Fruit fly (Drosophila melanogaster) whole organism, embryonic: Measurements from ENCODE around the gene wuho.

Experiments used
- Atf6 ChIP-seq: fragments of 200-800 bp; sonication (Bioruptor generic); IDR thresholded peaks from 2 replicates; pipeline ENCODE4 v1.3.6; 2022; ENCODE audit warnings: missing biosample characterization, missing genetic modification characterization
- B-H1 ChIP-seq: fragments of 200-800 bp; sonication (Bioruptor generic); IDR thresholded peaks from 3 replicates; pipeline ENCODE4 v1.3.6; 2022; ENCODE audit warnings: missing biosample characterization, missing genetic modification characterization
- B-H2 ChIP-seq: fragments of 200-800 bp; sonication (Bioruptor generic); optimal IDR thresholded peaks from 2 replicates; lab custom pipeline; 2018; ENCODE audit warnings: missing biosample characterization, mild to moderate bottlenecking, missing genetic modification characterization
- Bdp1 ChIP-seq: fragments of 200-800 bp; sonication (Bioruptor generic); optimal IDR thresholded peaks from 3 replicates; lab custom pipeline; 2016; ENCODE audit warnings: missing biosample characterization, missing genetic modification characterization
- CG1024 ChIP-seq: fragments of 200-800 bp; sonication (Bioruptor generic); IDR thresholded peaks from 2 replicates; pipeline ENCODE4 v1.3.6; 2022; ENCODE audit warnings: missing biosample characterization, missing genetic modification characterization
- CG12071 ChIP-seq: fragments of 200-800 bp; sonication (Bioruptor generic); optimal IDR thresholded peaks from 3 replicates; lab custom pipeline; 2018; ENCODE audit warnings: missing biosample characterization, mild to moderate bottlenecking, missing genetic modification characterization
- CG13123 ChIP-seq: fragments of 200-800 bp; sonication (Bioruptor generic); optimal IDR thresholded peaks from 2 replicates; lab custom pipeline; 2016; ENCODE audit warnings: missing biosample characterization, missing genetic modification characterization
- CG13424 ChIP-seq: fragments of 200-800 bp; sonication (Bioruptor generic); optimal IDR thresholded peaks from 2 replicates; lab custom pipeline; 2019; ENCODE audit warnings: missing biosample characterization, mild to moderate bottlenecking, missing genetic modification characterization, moderate library complexity
- CG15011 ChIP-seq: fragments of 200-800 bp; sonication (Bioruptor generic); optimal IDR thresholded peaks from 3 replicates; lab custom pipeline; 2018; ENCODE audit warnings: missing biosample characterization, mild to moderate bottlenecking, missing genetic modification characterization
- CG17186 ChIP-seq: fragments of 200-800 bp; sonication (Bioruptor generic); optimal IDR thresholded peaks from 3 replicates; lab custom pipeline; 2017; ENCODE audit warnings: missing biosample characterization, missing genetic modification reagents, missing genetic modification characterization
- CG17385 ChIP-seq: fragments of 200-800 bp; sonication (Bioruptor generic); optimal IDR thresholded peaks from 3 replicates; lab custom pipeline; 2018; ENCODE audit warnings: missing biosample characterization, mild to moderate bottlenecking, missing genetic modification characterization
- CG1832 ChIP-seq: fragments of 200-800 bp; sonication (Bioruptor generic); optimal IDR thresholded peaks from 2 replicates; lab custom pipeline; 2017; ENCODE audit warnings: missing biosample characterization, mild to moderate bottlenecking, missing genetic modification characterization, inconsistent platforms
- CG18599 ChIP-seq: fragments of 200-800 bp; sonication (Bioruptor generic); optimal IDR thresholded peaks from 3 replicates; lab custom pipeline; 2017; ENCODE audit warnings: missing biosample characterization, missing genetic modification characterization, mild to moderate bottlenecking, moderate library complexity, missing genetic modification reagents
- CG32772 ChIP-seq: fragments of 200-800 bp; sonication (Bioruptor generic); IDR thresholded peaks from 2 replicates; pipeline ENCODE4 v1.3.6; 2022; ENCODE audit warnings: missing biosample characterization, missing genetic modification characterization
- CG3847 ChIP-seq: fragments of 200-800 bp; sonication (Bioruptor generic); IDR thresholded peaks from 2 replicates; pipeline ENCODE4 v1.3.6; 2022; ENCODE audit warnings: missing biosample characterization, missing genetic modification characterization
- CG4854 ChIP-seq: fragments of 200-800 bp; sonication (Bioruptor generic); optimal IDR thresholded peaks from 2 replicates; lab custom pipeline; 2016; ENCODE audit warnings: missing biosample characterization, missing genetic modification characterization, inconsistent platforms
- CG6254 ChIP-seq: fragments of 200-800 bp; sonication (Bioruptor generic); optimal IDR thresholded peaks from 3 replicates; lab custom pipeline; 2017; ENCODE audit warnings: mild to moderate bottlenecking, missing biosample characterization, missing genetic modification reagents, missing genetic modification characterization
- CG7372 ChIP-seq: fragments of 200-800 bp; sonication (Bioruptor generic); IDR thresholded peaks from 2 replicates; pipeline ENCODE4 v1.3.6; 2022; ENCODE audit warnings: missing biosample characterization, missing genetic modification characterization
- CG8359 ChIP-seq: fragments of 200-800 bp; sonication (Bioruptor generic); optimal IDR thresholded peaks from 2 replicates; lab custom pipeline; 2017; ENCODE audit warnings: missing biosample characterization, mild to moderate bottlenecking, missing genetic modification characterization, borderline replicate concordance
- D19B ChIP-seq: fragments of 200-800 bp; sonication (Bioruptor generic); optimal IDR thresholded peaks from 2 replicates; lab custom pipeline; 2017; ENCODE audit warnings: missing biosample characterization, mild to moderate bottlenecking, missing genetic modification characterization
- Dbx ChIP-seq: fragments of 200-800 bp; sonication (Bioruptor generic); IDR thresholded peaks from 3 replicates; pipeline ENCODE4 v1.3.6; 2022; ENCODE audit warnings: missing biosample characterization, missing genetic modification characterization
- Dfd ChIP-seq, 2 experiments: fragments of >200 bp; optimal IDR thresholded peaks; 2 replicates each; lab custom pipeline; 2017; ENCODE audit warnings: missing biosample characterization in 2 of 2, missing genetic modification characterization in 2 of 2
- Doc2 ChIP-seq: fragments of 200-800 bp; sonication (Bioruptor generic); IDR thresholded peaks from 2 replicates; pipeline ENCODE4 v1.3.6; 2022; ENCODE audit warnings: missing biosample characterization, missing genetic modification characterization
- Elba2 ChIP-seq: fragments of 200-800 bp; sonication (Bioruptor generic); optimal IDR thresholded peaks from 3 replicates; lab custom pipeline; 2016; ENCODE audit warnings: missing biosample characterization, missing genetic modification characterization
- Ets65A ChIP-seq: fragments of 200-800 bp; sonication (Bioruptor generic); peaks from one replicate; lab custom pipeline; 2016; ENCODE audit warnings: missing biosample characterization, missing genetic modification characterization
- Gug ChIP-seq: fragments of 200-800 bp; sonication (Bioruptor generic); IDR thresholded peaks from 4 replicates; pipeline ENCODE4 v1.3.6; 2022; ENCODE audit warnings: missing biosample characterization, missing genetic modification characterization
- Lim3 ChIP-seq: fragments of 200-800 bp; sonication (Bioruptor generic); IDR thresholded peaks from 2 replicates; pipeline ENCODE4 v1.3.6; 2022; ENCODE audit warnings: missing biosample characterization, missing genetic modification characterization
- Pdp1 ChIP-seq, 2 experiments: fragments of 200-800 bp; sonication (Bioruptor generic); optimal IDR thresholded peaks; 3 replicates each; lab custom pipeline; 2016; ENCODE audit warnings: missing biosample characterization in 2 of 2, missing genetic modification characterization in 2 of 2, mild to moderate bottlenecking in 1 of 2, moderate library complexity in 1 of 2
- Sox102F ChIP-seq: fragments of 200-800 bp; sonication (Bioruptor generic); optimal IDR thresholded peaks from 2 replicates; lab custom pipeline; 2018; ENCODE audit warnings: missing biosample characterization, mild to moderate bottlenecking, missing genetic modification characterization, moderate library complexity
- Sry-δ ChIP-seq: fragments of 200-800 bp; sonication (Bioruptor generic); optimal IDR thresholded peaks from 2 replicates; lab custom pipeline; 2016; ENCODE audit warnings: missing biosample characterization, missing genetic modification characterization
- Vsx1 ChIP-seq: fragments of 200-800 bp; sonication (Bioruptor generic); optimal IDR thresholded peaks from 2 replicates; lab custom pipeline; 2017; ENCODE audit warnings: missing biosample characterization, mild to moderate bottlenecking, missing genetic modification characterization, missing genetic modification reagents
- bab2 ChIP-seq: fragments of 200-800 bp; sonication (Bioruptor generic); optimal IDR thresholded peaks from 2 replicates; lab custom pipeline; 2016; ENCODE audit warnings: missing biosample characterization, missing genetic modification characterization
- bbx ChIP-seq: fragments of 200-800 bp; sonication (Bioruptor generic); IDR thresholded peaks from 2 replicates; pipeline ENCODE4 v1.3.6; 2022; ENCODE audit warnings: missing biosample characterization, missing genetic modification characterization; ENCODE audit not compliant: partially characterized antibody
- crc ChIP-seq: fragments of 200-800 bp; sonication (Bioruptor generic); optimal IDR thresholded peaks from 2 replicates; lab custom pipeline; 2016; ENCODE audit warnings: missing biosample characterization, missing genetic modification characterization
- cwo ChIP-seq: fragments of 200-800 bp; sonication (Bioruptor generic); optimal IDR thresholded peaks from 3 replicates; lab custom pipeline; 2017; ENCODE audit warnings: missing biosample characterization, missing genetic modification characterization, mild to moderate bottlenecking, moderate library complexity, missing genetic modification reagents
- dan ChIP-seq: fragments of 200-800 bp; sonication (Bioruptor generic); IDR thresholded peaks from 2 replicates; pipeline ENCODE4 v1.3.6; 2022; ENCODE audit warnings: missing biosample characterization, missing genetic modification characterization
- dm ChIP-seq: fragments of 200-800 bp; sonication (Bioruptor generic); optimal IDR thresholded peaks from 3 replicates; lab custom pipeline; 2016; ENCODE audit warnings: missing biosample characterization, missing genetic modification characterization
- exex ChIP-seq: fragments of 200-800 bp; sonication (Bioruptor generic); optimal IDR thresholded peaks from 4 replicates; lab custom pipeline; 2018; ENCODE audit warnings: missing biosample characterization, mild to moderate bottlenecking, missing genetic modification characterization, moderate library complexity
- fd96Cb ChIP-seq: fragments of 200-800 bp; sonication (Bioruptor generic); optimal IDR thresholded peaks from 2 replicates; lab custom pipeline; 2018; ENCODE audit warnings: missing biosample characterization, mild to moderate bottlenecking, missing genetic modification characterization, moderate library complexity
- gt ChIP-seq: fragments of 200-800 bp; sonication (Bioruptor generic); IDR thresholded peaks from 2 replicates; pipeline ENCODE4 v1.3.6; 2022; ENCODE audit warnings: missing biosample characterization, missing genetic modification characterization
- hb ChIP-seq: fragments of 200-800 bp; sonication (Bioruptor generic); IDR thresholded peaks from 3 replicates; pipeline ENCODE4 v1.3.6; 2022; ENCODE audit warnings: missing biosample characterization, missing genetic modification characterization; ENCODE audit not compliant: partially characterized antibody
- ken ChIP-seq: fragments of 200-800 bp; sonication (Bioruptor generic); IDR thresholded peaks from 3 replicates; pipeline ENCODE4 v1.3.6; 2022; ENCODE audit warnings: missing biosample characterization, missing genetic modification characterization
- lov ChIP-seq, 2 experiments: fragments of 200-800 bp in 1 of 2; fragments of >200 bp in 1 of 2; sonication (Bioruptor generic) in 1 of 2; IDR thresholded peaks in 1 of 2; optimal IDR thresholded peaks in 1 of 2; 2 replicates in 1 of 2; 3 replicates in 1 of 2; pipeline versions ENCODE4 v1.3.6 to Lab custom; 2017 to 2022; ENCODE audit warnings: missing biosample characterization in 1 of 2, missing genetic modification characterization in 1 of 2
- luna ChIP-seq: fragments of 200-800 bp; sonication (Bioruptor generic); optimal IDR thresholded peaks from 2 replicates; lab custom pipeline; 2016; ENCODE audit warnings: missing biosample characterization, missing genetic modification characterization
- pita ChIP-seq: fragments of 200-800 bp; sonication (Bioruptor generic); optimal IDR thresholded peaks from 2 replicates; lab custom pipeline; 2017; ENCODE audit warnings: missing biosample characterization, mild to moderate bottlenecking, missing genetic modification characterization
- sima ChIP-seq: fragments of 200-800 bp; sonication (Bioruptor generic); optimal IDR thresholded peaks from 2 replicates; lab custom pipeline; 2016; ENCODE audit warnings: missing biosample characterization, missing genetic modification characterization
- slou ChIP-seq: fragments of 200-800 bp; sonication (Bioruptor generic); optimal IDR thresholded peaks from 3 replicates; lab custom pipeline; 2016; ENCODE audit warnings: missing biosample characterization, missing genetic modification characterization
- tgo ChIP-seq: fragments of 200-800 bp; sonication (Bioruptor generic); IDR thresholded peaks from 3 replicates; pipeline ENCODE4 v1.3.6; 2022; ENCODE audit warnings: missing biosample characterization, missing genetic modification characterization
- tna ChIP-seq: fragments of 200-800 bp; sonication (Bioruptor generic); IDR thresholded peaks from 2 replicates; pipeline ENCODE4 v1.3.6; 2022; ENCODE audit warnings: missing biosample characterization, missing genetic modification characterization; ENCODE audit not compliant: partially characterized antibody
- yki ChIP-seq: fragments of >200 bp; optimal IDR thresholded peaks from 3 replicates; lab custom pipeline; 2018
- zen ChIP-seq: fragments of 200-800 bp; sonication (Bioruptor generic); optimal IDR thresholded peaks from 3 replicates; lab custom pipeline; 2018; ENCODE audit warnings: missing biosample characterization, mild to moderate bottlenecking, missing genetic modification characterization, moderate library complexity

Gene wuho

dm6 chrX:6295129-6295539 is 7.2 kb downstream of the wuho start, which contains the start of the genes CG15891 and CG3815 (continued):
- peak; percentile 43 for TF ChIP-seq dm (GFP tag; lab: Kevin White, UChicago)
- TF ChIP-seq bbx (GFP tag; lab: Robert Waterston, UW): no peak
- TF ChIP-seq crc: no peak
- no peak for TF ChIP-seq CG1024 (GFP tag; lab: Robert Waterston, UW)
- TF ChIP-seq cwo: no peak
- TF ChIP-seq CG6254 (GFP tag; lab: Kevin White, UChicago): no peak
- no peak for TF ChIP-seq hb (GFP tag; lab: Robert Waterston, UW)
- no peak for TF ChIP-seq sima (GFP tag; lab: Kevin White, UChicago)
- no peak for TF ChIP-seq Doc2 (GFP tag; lab: Robert Waterston, UW)
- TF ChIP-seq lov (optimal IDR thresholded peaks at IDR 0.05; lab: Kevin White, UChicago): no peak
- no peak for TF ChIP-seq lov (GFP tag; IDR thresholded peaks at IDR 0.05; lab: Robert Waterston, UW)
- TF ChIP-seq B-H2: no peak
- TF ChIP-seq CG15011: no peak
- peak; percentile 95 for TF ChIP-seq CG17186 (GFP tag; lab: Kevin White, UChicago)
- TF ChIP-seq gt: 0 out of 2 replicates have a peak, but pooled peaks have one; percentile 13
- TF ChIP-seq Atf6: peak; percentile 35; the same call in 1 of the 2 replicates
- TF ChIP-seq yki (lab: Kevin White, UChicago): no peak
- no peak for TF ChIP-seq Elba2
- no peak for TF ChIP-seq slou (GFP tag; lab: Kevin White, UChicago)
- no peak for TF ChIP-seq CG1832 (GFP tag; lab: Kevin White, UChicago)
- TF ChIP-seq B-H1: no peak
- TF ChIP-seq CG17385 (GFP tag; lab: Kevin White, UChicago): no peak
- TF ChIP-seq Lim3 (GFP tag; lab: Robert Waterston, UW): no peak
- TF ChIP-seq luna (GFP tag; lab: Kevin White, UChicago): no peak
- no peak for TF ChIP-seq exex
- TF ChIP-seq Dfd (GFP tag; optimal IDR thresholded peaks at IDR 0.05; lab: Kevin White, UChicago): no peak
- no peak for TF ChIP-seq Vsx1 (GFP tag; lab: Kevin White, UChicago)
- TF ChIP-seq CG8359: no peak
- 0 out of 3 replicates have a peak, but pooled peaks have one; percentile 27 for TF ChIP-seq ken (GFP tag; lab: Robert Waterston, UW)
- TF ChIP-seq CG13123: no peak
- TF ChIP-seq CG18599 (GFP tag; lab: Kevin White, UChicago): no peak
- no peak for TF ChIP-seq tna (GFP tag; lab: Robert Waterston, UW)
- TF ChIP-seq tgo (GFP tag; lab: Robert Waterston, UW): peak; percentile 49; the same call in 1 of the 3 replicates
- no peak for TF ChIP-seq Sox102F (GFP tag; lab: Kevin White, UChicago)
- no peak for TF ChIP-seq fd96Cb (tag; lab: Kevin White, UChicago)
- no peak for TF ChIP-seq CG32772 (GFP tag; lab: Robert Waterston, UW)
- peak; percentile 45; the same call in 1 of the 2 replicates for TF ChIP-seq CG7372 (GFP tag; lab: Robert Waterston, UW)
- peak; percentile 82 for TF ChIP-seq CG3847 (GFP tag; lab: Robert Waterston, UW)
- peak; percentile 18 for TF ChIP-seq Bdp1
- peak; percentile 52; the same call in 1 of the 3 replicates for TF ChIP-seq Dbx (GFP tag; lab: Robert Waterston, UW)
- peak; percentile 55 for TF ChIP-seq bab2 (GFP tag; lab: Kevin White, UChicago)
- peak; percentile 29 for TF ChIP-seq zen
- TF ChIP-seq CG4854 (GFP tag; lab: Kevin White, UChicago): no peak
- TF ChIP-seq D19B (GFP tag; lab: Kevin White, UChicago): no peak
- no peak for TF ChIP-seq CG12071 (GFP tag; lab: Kevin White, UChicago)
- no peak for TF ChIP-seq pita (GFP tag; lab: Kevin White, UChicago)
- peak; percentile 70 for TF ChIP-seq CG13424 (tag; lab: Kevin White, UChicago)
- TF ChIP-seq Sry-δ (GFP tag; lab: Kevin White, UChicago): peak; percentile 71
- TF ChIP-seq dan: no peak
- peak; percentile 35; the same call in 2 of the 4 replicates for TF ChIP-seq Gug (GFP tag; lab: Robert Waterston, UW)
- peak; percentile 94 for TF ChIP-seq Ets65A (GFP tag; lab: Kevin White, UChicago)
- TF ChIP-seq Pdp1 (GFP tag; optimal IDR thresholded peaks at IDR 0.05; lab: Kevin White, UChicago): peak; percentile 41 to 48
